Fruit fly (Drosophila melanogaster) whole organism, embryonic: Measurements from ENCODE around the gene CG43077.

Experiments
- ATbp ChIP-seq: fragments of 200-800 bp; sonication (Bioruptor generic); optimal IDR thresholded peaks from 2 replicates; lab custom pipeline; 2017; ENCODE audit warnings: missing biosample characterization, mild to moderate bottlenecking, missing genetic modification characterization, missing genetic modification reagents
- Abd-B ChIP-seq: fragments of 200-800 bp; sonication (Bioruptor generic); optimal IDR thresholded peaks from 2 replicates; lab custom pipeline; 2018; ENCODE audit warnings: missing biosample characterization, mild to moderate bottlenecking, missing genetic modification characterization, moderate library complexity
- Ada2b ChIP-seq: fragments of 200-800 bp; sonication (Bioruptor generic); IDR thresholded peaks from 2 replicates; pipeline ENCODE4 v1.3.6; 2022; ENCODE audit warnings: missing biosample characterization, missing genetic modification characterization
- Adf1 ChIP-seq: fragments of 200-800 bp; sonication (Bioruptor generic); IDR thresholded peaks from 2 replicates; pipeline ENCODE4 v1.3.6; 2022; ENCODE audit warnings: missing biosample characterization, missing genetic modification characterization
- CG10565 ChIP-seq: fragments of 200-800 bp; sonication (Bioruptor generic); optimal IDR thresholded peaks from 3 replicates; lab custom pipeline; 2016; ENCODE audit warnings: missing biosample characterization, mild to moderate bottlenecking, missing genetic modification characterization
- CG10979 ChIP-seq: fragments of 200-800 bp; sonication (Bioruptor generic); optimal IDR thresholded peaks from 2 replicates; lab custom pipeline; 2018; ENCODE audit warnings: missing biosample characterization, mild to moderate bottlenecking, missing genetic modification characterization, moderate library complexity
- CG11695 ChIP-seq: fragments of 200-800 bp; sonication (Bioruptor generic); IDR thresholded peaks from 3 replicates; pipeline ENCODE4 v1.3.6; 2022; ENCODE audit warnings: missing biosample characterization, missing genetic modification characterization
- CG13424 ChIP-seq: fragments of 200-800 bp; sonication (Bioruptor generic); optimal IDR thresholded peaks from 2 replicates; lab custom pipeline; 2019; ENCODE audit warnings: missing biosample characterization, mild to moderate bottlenecking, missing genetic modification characterization, moderate library complexity
- CG15269 ChIP-seq: fragments of 200-800 bp; sonication (Bioruptor generic); optimal IDR thresholded peaks from 2 replicates; lab custom pipeline; 2018; ENCODE audit warnings: missing biosample characterization, mild to moderate bottlenecking, missing genetic modification characterization, moderate library complexity
- CG1529 ChIP-seq: fragments of 200-800 bp; sonication (Bioruptor generic); optimal IDR thresholded peaks from 3 replicates; lab custom pipeline; 2018; ENCODE audit warnings: missing biosample characterization, missing genetic modification characterization
- CG1602 ChIP-seq: fragments of 200-800 bp; sonication (Bioruptor generic); optimal IDR thresholded peaks from 3 replicates; lab custom pipeline; 2016; ENCODE audit warnings: missing biosample characterization, missing genetic modification characterization
- CG17359 ChIP-seq: fragments of 200-800 bp; sonication (Bioruptor generic); optimal IDR thresholded peaks from 3 replicates; lab custom pipeline; 2018; ENCODE audit warnings: missing biosample characterization, mild to moderate bottlenecking, missing genetic modification characterization, moderate library complexity
- CG17568 ChIP-seq: fragments of 200-800 bp; sonication (Bioruptor generic); optimal IDR thresholded peaks from 2 replicates; lab custom pipeline; 2018; ENCODE audit warnings: missing biosample characterization, mild to moderate bottlenecking, missing genetic modification characterization, moderate library complexity
- CG2120 ChIP-seq: fragments of 200-800 bp; sonication (Bioruptor generic); optimal IDR thresholded peaks from 3 replicates; lab custom pipeline; 2016; ENCODE audit warnings: missing biosample characterization, missing genetic modification characterization
- CG34376 ChIP-seq: fragments of 200-800 bp; sonication (Bioruptor generic); optimal IDR thresholded peaks from 2 replicates; lab custom pipeline; 2018; ENCODE audit warnings: missing biosample characterization, mild to moderate bottlenecking, missing genetic modification characterization
- CG4360 ChIP-seq: fragments of 200-800 bp; sonication (Bioruptor generic); IDR thresholded peaks from 2 replicates; pipeline ENCODE4 v1.3.6; 2022; ENCODE audit warnings: missing biosample characterization, missing genetic modification characterization
- CG4707 ChIP-seq: fragments of 200-800 bp; sonication (Bioruptor generic); optimal IDR thresholded peaks from 2 replicates; lab custom pipeline; 2018; ENCODE audit warnings: missing biosample characterization, mild to moderate bottlenecking, missing genetic modification characterization, moderate library complexity
- CG4854 ChIP-seq: fragments of 200-800 bp; sonication (Bioruptor generic); optimal IDR thresholded peaks from 2 replicates; lab custom pipeline; 2016; ENCODE audit warnings: missing biosample characterization, missing genetic modification characterization, inconsistent platforms
- CG6272 ChIP-seq: fragments of 200-800 bp; sonication (Bioruptor generic); IDR thresholded peaks from 2 replicates; pipeline ENCODE4 v1.3.6; 2022; ENCODE audit warnings: missing biosample characterization, missing genetic modification characterization
- CG7271 ChIP-seq: fragments of 200-800 bp; sonication (Bioruptor generic); optimal IDR thresholded peaks from 2 replicates; lab custom pipeline; 2018; ENCODE audit warnings: missing biosample characterization, mild to moderate bottlenecking, missing genetic modification characterization, moderate library complexity
- CG7786 ChIP-seq: fragments of 200-800 bp; sonication (Bioruptor generic); optimal IDR thresholded peaks from 2 replicates; lab custom pipeline; 2016; ENCODE audit warnings: missing biosample characterization, missing genetic modification characterization
- CG7839 ChIP-seq: fragments of 200-800 bp; sonication (Bioruptor generic); optimal IDR thresholded peaks from 3 replicates; lab custom pipeline; 2018; ENCODE audit warnings: missing biosample characterization, mild to moderate bottlenecking, missing genetic modification characterization, moderate library complexity
- Dll ChIP-seq: fragments of 200-800 bp; sonication (Bioruptor generic); IDR thresholded peaks from 4 replicates; pipeline ENCODE4 v1.3.6; 2022; ENCODE audit warnings: missing biosample characterization, missing genetic modification characterization; ENCODE audit not compliant: partially characterized antibody
- Fer1 ChIP-seq: fragments of 200-800 bp; sonication (Bioruptor generic); optimal IDR thresholded peaks from 2 replicates; lab custom pipeline; 2017; ENCODE audit warnings: missing biosample characterization, mild to moderate bottlenecking, missing genetic modification characterization
- HmgD ChIP-seq: fragments of 200-800 bp; sonication (Bioruptor generic); optimal IDR thresholded peaks from 3 replicates; lab custom pipeline; 2016; ENCODE audit warnings: missing biosample characterization, missing genetic modification characterization
- Hr51 ChIP-seq, 2 experiments: fragments of 200-800 bp; sonication (Bioruptor generic); optimal IDR thresholded peaks; 2 replicates in 1 of 2; 3 replicates in 1 of 2; lab custom pipeline; 2016 to 2018; ENCODE audit warnings: missing biosample characterization in 2 of 2, missing genetic modification characterization in 2 of 2, mild to moderate bottlenecking in 1 of 2, moderate library complexity in 1 of 2
- Med ChIP-seq: fragments of 200-800 bp; sonication (Bioruptor generic); peaks from one replicate; lab custom pipeline; 2016; ENCODE audit warnings: missing biosample characterization, missing genetic modification characterization, mild to moderate bottlenecking, inconsistent platforms, moderate library complexity
- Mrtf ChIP-seq: fragments of 200-800 bp; sonication (Bioruptor generic); IDR thresholded peaks from 3 replicates; pipeline ENCODE4 v1.3.6; 2022; ENCODE audit warnings: missing biosample characterization, missing genetic modification characterization
- Ptx1 ChIP-seq: fragments of 200-800 bp; sonication (Bioruptor generic); IDR thresholded peaks from 2 replicates; pipeline ENCODE4 v1.3.6; 2022; ENCODE audit warnings: missing biosample characterization, missing genetic modification characterization
- Rx ChIP-seq: fragments of 200-800 bp; sonication (Bioruptor generic); IDR thresholded peaks from 2 replicates; pipeline ENCODE4 v1.3.6; 2022; ENCODE audit warnings: missing biosample characterization, missing genetic modification characterization
- Sin3A ChIP-seq: fragments of >200 bp; optimal IDR thresholded peaks from 2 replicates; lab custom pipeline; 2018
- Xrp1 ChIP-seq: fragments of 200-800 bp; sonication (Bioruptor generic); IDR thresholded peaks from 2 replicates; pipeline ENCODE4 v1.3.6; 2022; ENCODE audit warnings: missing biosample characterization, missing genetic modification characterization
- ara ChIP-seq: fragments of 200-800 bp; sonication (Bioruptor generic); IDR thresholded peaks from 2 replicates; pipeline ENCODE4 v1.3.6; 2022; ENCODE audit warnings: missing biosample characterization, missing genetic modification characterization
- bab2 ChIP-seq: fragments of 200-800 bp; sonication (Bioruptor generic); optimal IDR thresholded peaks from 2 replicates; lab custom pipeline; 2016; ENCODE audit warnings: missing biosample characterization, missing genetic modification characterization
- bcd ChIP-seq: fragments of 200-800 bp; sonication (Bioruptor generic); optimal IDR thresholded peaks from 2 replicates; lab custom pipeline; 2017; ENCODE audit warnings: missing biosample characterization, mild to moderate bottlenecking, missing genetic modification characterization
- bigmax ChIP-seq: fragments of 200-800 bp; sonication (Bioruptor generic); optimal IDR thresholded peaks from 2 replicates; lab custom pipeline; 2018; ENCODE audit warnings: missing biosample characterization, mild to moderate bottlenecking, missing genetic modification characterization
- cas ChIP-seq: fragments of 200-800 bp; sonication (Bioruptor generic); IDR thresholded peaks from 2 replicates; pipeline ENCODE4 v1.3.6; 2022; ENCODE audit warnings: missing biosample characterization, missing genetic modification characterization
- cg ChIP-seq: fragments of 200-800 bp; sonication (Bioruptor generic); optimal IDR thresholded peaks from 3 replicates; lab custom pipeline; 2019; ENCODE audit warnings: missing biosample characterization, mild to moderate bottlenecking, missing genetic modification characterization, moderate library complexity
- corto ChIP-seq: fragments of 200-800 bp; sonication (Bioruptor generic); optimal IDR thresholded peaks from 2 replicates; lab custom pipeline; 2016; ENCODE audit warnings: missing biosample characterization, mild to moderate bottlenecking, missing genetic modification characterization, moderate library complexity
- crp ChIP-seq, 2 experiments: fragments of 200-800 bp; sonication (Bioruptor generic); optimal IDR thresholded peaks; 2 replicates in 1 of 2; 3 replicates in 1 of 2; lab custom pipeline; 2017; ENCODE audit warnings: missing biosample characterization in 2 of 2, missing genetic modification characterization in 2 of 2, mild to moderate bottlenecking in 1 of 2, moderate library complexity in 1 of 2
- dmrt11E ChIP-seq: fragments of 200-800 bp; sonication (Bioruptor generic); optimal IDR thresholded peaks from 3 replicates; lab custom pipeline; 2018; ENCODE audit warnings: missing biosample characterization, mild to moderate bottlenecking, missing genetic modification characterization, moderate library complexity
- dmrt99B ChIP-seq: fragments of 200-800 bp; sonication (Bioruptor generic); optimal IDR thresholded peaks from 2 replicates; lab custom pipeline; 2018; ENCODE audit warnings: missing biosample characterization, mild to moderate bottlenecking, missing genetic modification characterization, moderate library complexity
- emc ChIP-seq: fragments of 200-800 bp; sonication (Bioruptor generic); optimal IDR thresholded peaks from 2 replicates; lab custom pipeline; 2016; ENCODE audit warnings: missing biosample characterization, missing genetic modification characterization
- grau ChIP-seq: fragments of 200-800 bp; optimal IDR thresholded peaks from 3 replicates; lab custom pipeline; 2019; ENCODE audit warnings: missing biosample characterization, mild to moderate bottlenecking, missing genetic modification characterization, moderate library complexity
- lmd ChIP-seq: fragments of 200-800 bp; sonication (Bioruptor generic); IDR thresholded peaks from 2 replicates; pipeline ENCODE4 v1.3.6; 2022; ENCODE audit warnings: missing biosample characterization, missing genetic modification characterization
- ranshi ChIP-seq: fragments of 200-800 bp; sonication (Bioruptor generic); IDR thresholded peaks from 2 replicates; pipeline ENCODE4 v1.3.6; 2022; ENCODE audit warnings: missing biosample characterization, missing genetic modification characterization
- so ChIP-seq: fragments of 200-800 bp; sonication (Bioruptor generic); IDR thresholded peaks from 3 replicates; pipeline ENCODE4 v1.3.6; 2022; ENCODE audit warnings: missing biosample characterization, missing genetic modification characterization
- sqz ChIP-seq: fragments of 200-800 bp; sonication (Bioruptor generic); optimal IDR thresholded peaks from 3 replicates; lab custom pipeline; 2018; ENCODE audit warnings: missing biosample characterization, mild to moderate bottlenecking, missing genetic modification characterization
- toy ChIP-seq: fragments of 200-800 bp; sonication (Bioruptor generic); IDR thresholded peaks from 2 replicates; pipeline ENCODE4 v1.3.6; 2022; ENCODE audit warnings: missing biosample characterization, missing genetic modification characterization
- unpg ChIP-seq: fragments of 200-800 bp; sonication (Bioruptor generic); optimal IDR thresholded peaks from 3 replicates; lab custom pipeline; 2018; ENCODE audit warnings: missing biosample characterization, mild to moderate bottlenecking, missing genetic modification characterization, moderate library complexity
- vfl ChIP-seq: fragments of 200-800 bp; sonication (Bioruptor generic); optimal IDR thresholded peaks from 2 replicates; lab custom pipeline; 2016; ENCODE audit warnings: missing biosample characterization, missing genetic modification characterization
- yki ChIP-seq: fragments of >200 bp; optimal IDR thresholded peaks from 3 replicates; lab custom pipeline; 2018

CG43077 gene

dm6 chrX:17108000-17108399 lies 39.7 kb upstream of the CG43077 start (continued):
- no peak for TF ChIP-seq CG7786
- TF ChIP-seq dmrt99B (tag; lab: Kevin White, UChicago), result peak; percentile 11
- TF ChIP-seq lmd (GFP tag; lab: Robert Waterston, UW), result no peak
- TF ChIP-seq dmrt11E (tag; lab: Kevin White, UChicago), result no peak
- peak; percentile 56 for TF ChIP-seq Med (GFP tag; lab: Kevin White, UChicago)
- no peak for TF ChIP-seq Fer1 (GFP tag; lab: Kevin White, UChicago)
- no peak for TF ChIP-seq CG4360
- 0 out of 2 replicates have a peak, but pooled peaks have one; percentile 17 for TF ChIP-seq Xrp1 (GFP tag; lab: Robert Waterston, UW)
- TF ChIP-seq CG11695, result no peak
- TF ChIP-seq Mrtf (GFP tag; lab: Robert Waterston, UW), result no peak
- TF ChIP-seq bigmax (GFP tag; lab: Kevin White, UChicago), result no peak
- TF ChIP-seq Abd-B, result no peak
- TF ChIP-seq ranshi (GFP tag; lab: Robert Waterston, UW), result no peak
- no peak for TF ChIP-seq CG6272
- no peak for TF ChIP-seq CG1529 (GFP tag; lab: Kevin White, UChicago)
- no peak for TF ChIP-seq so
- no peak for TF ChIP-seq CG4707 (GFP tag; lab: Kevin White, UChicago)
- no peak for TF ChIP-seq yki
- no peak for TF ChIP-seq Rx (GFP tag; lab: Robert Waterston, UW)
- TF ChIP-seq CG7839 (tag; lab: Kevin White, UChicago), result peak; percentile 6
- no peak for TF ChIP-seq bcd (GFP tag; lab: Kevin White, UChicago)
- no peak for TF ChIP-seq toy
- TF ChIP-seq CG15269 (tag; lab: Kevin White, UChicago), result peak; percentile 28
- no peak for TF ChIP-seq CG13424 (tag; lab: Kevin White, UChicago)
- TF ChIP-seq CG1602, result no peak
- peak; percentile 5 for TF ChIP-seq CG17359
- TF ChIP-seq grau (tag; lab: Kevin White, UChicago), result peak; percentile 21
- peak; percentile 1 for TF ChIP-seq CG10979
- TF ChIP-seq Ptx1 (GFP tag; lab: Robert Waterston, UW), result no peak
- no peak for TF ChIP-seq bab2 (GFP tag; lab: Kevin White, UChicago)
- TF ChIP-seq CG10565, result no peak
- TF ChIP-seq emc, result no peak
- no peak for TF ChIP-seq HmgD (GFP tag; lab: Kevin White, UChicago)
- TF ChIP-seq unpg (GFP tag; lab: Kevin White, UChicago), result peak; percentile 6
- TF ChIP-seq CG34376 (GFP tag; lab: Kevin White, UChicago), result no peak
- no peak for TF ChIP-seq crp (GFP tag; optimal IDR thresholded peaks at IDR 0.05; lab: Kevin White, UChicago)
- TF ChIP-seq vfl (GFP tag; lab: Kevin White, UChicago), result no peak
- TF ChIP-seq CG4854 (GFP tag; lab: Kevin White, UChicago), result no peak
- no peak for TF ChIP-seq ara (GFP tag; lab: Robert Waterston, UW)
- peak in 1 of 2 experiments; percentile 11 for TF ChIP-seq Hr51 (GFP tag; optimal IDR thresholded peaks at IDR 0.05; lab: Kevin White, UChicago)
- TF ChIP-seq CG7271 (tag; lab: Kevin White, UChicago), result no peak
- no peak for TF ChIP-seq CG2120 (GFP tag; lab: Kevin White, UChicago)
- TF ChIP-seq cg (GFP tag; lab: Kevin White, UChicago), result no peak
- TF ChIP-seq Sin3A (lab: Kevin White, UChicago), result no peak
- no peak for TF ChIP-seq ATbp (GFP tag; lab: Kevin White, UChicago)
- TF ChIP-seq Adf1 (GFP tag; lab: Robert Waterston, UW), result no peak
- TF ChIP-seq corto, result no peak
- TF ChIP-seq CG17568 (GFP tag; lab: Kevin White, UChicago), result no peak
- no peak for TF ChIP-seq sqz (GFP tag; lab: Kevin White, UChicago)
- no peak for TF ChIP-seq Dll
- no peak for TF ChIP-seq cas
- TF ChIP-seq Ada2b (GFP tag; lab: Robert Waterston, UW), result no peak
